Fruit fly (Drosophila melanogaster) whole organism, prepupa: ENCODE measurements around the gene aru.

ENCODE experiments used
- CG10631 ChIP-seq: fragments of 200-800 bp; sonication (Bioruptor generic); optimal IDR thresholded peaks from 2 replicates; lab custom pipeline; 2016; ENCODE audit warnings: missing biosample characterization, missing genetic modification characterization
- CG10669 ChIP-seq: fragments of 200-800 bp; sonication (Bioruptor generic); optimal IDR thresholded peaks from 3 replicates; lab custom pipeline; 2018; ENCODE audit warnings: missing biosample characterization, mild to moderate bottlenecking, missing genetic modification characterization, moderate library complexity
- CG15336 ChIP-seq: fragments of 200-800 bp; sonication (Bioruptor generic); IDR thresholded peaks from 2 replicates; pipeline ENCODE4 v1.3.6; 2022; ENCODE audit warnings: missing biosample characterization, missing genetic modification characterization
- CG3032 ChIP-seq: fragments of 200-800 bp; optimal IDR thresholded peaks from 2 replicates; lab custom pipeline; 2019; ENCODE audit warnings: missing biosample characterization, mild to moderate bottlenecking, missing genetic modification characterization, moderate library complexity
- CG6276 ChIP-seq: fragments of 200-800 bp; sonication (Bioruptor generic); optimal IDR thresholded peaks from 2 replicates; lab custom pipeline; 2017; ENCODE audit warnings: missing biosample characterization, mild to moderate bottlenecking, missing genetic modification characterization
- CG6808 ChIP-seq: fragments of 200-800 bp; sonication (Bioruptor generic); optimal IDR thresholded peaks from 3 replicates; lab custom pipeline; 2017; ENCODE audit warnings: missing biosample characterization, missing genetic modification characterization, mild to moderate bottlenecking, moderate library complexity, missing genetic modification reagents
- CG6854 ChIP-seq: fragments of 200-800 bp; sonication (Bioruptor generic); optimal IDR thresholded peaks from 2 replicates; lab custom pipeline; 2017; ENCODE audit warnings: missing biosample characterization, mild to moderate bottlenecking, missing genetic modification characterization
- CG7368 ChIP-seq: fragments of 200-800 bp; sonication (Bioruptor generic); optimal IDR thresholded peaks from 3 replicates; lab custom pipeline; 2016; ENCODE audit warnings: missing biosample characterization, missing genetic modification characterization
- CG9139 ChIP-seq: fragments of 200-800 bp; sonication (Bioruptor generic); optimal IDR thresholded peaks from 3 replicates; lab custom pipeline; 2017; ENCODE audit warnings: missing biosample characterization, mild to moderate bottlenecking, missing genetic modification characterization
- Ets21C ChIP-seq: fragments of 200-800 bp; sonication (Bioruptor generic); optimal IDR thresholded peaks from 3 replicates; lab custom pipeline; 2016; ENCODE audit warnings: missing biosample characterization, missing genetic modification characterization
- Ets96B ChIP-seq: fragments of 200-800 bp; optimal IDR thresholded peaks from 2 replicates; lab custom pipeline; 2019; ENCODE audit warnings: missing biosample characterization, mild to moderate bottlenecking, missing genetic modification characterization, moderate library complexity
- Gug ChIP-seq: fragments of 200-800 bp; sonication (Bioruptor generic); IDR thresholded peaks from 2 replicates; pipeline ENCODE4 v1.3.6; 2022; ENCODE audit warnings: missing biosample characterization, missing genetic modification characterization
- Lpt ChIP-seq: fragments of 200-800 bp; sonication (Bioruptor generic); optimal IDR thresholded peaks from 3 replicates; lab custom pipeline; 2016; ENCODE audit warnings: missing biosample characterization, missing genetic modification characterization
- Sox15 ChIP-seq: fragments of 200-800 bp; sonication (Bioruptor generic); optimal IDR thresholded peaks from 3 replicates; lab custom pipeline; 2016; ENCODE audit warnings: missing biosample characterization, missing genetic modification characterization
- achi ChIP-seq: fragments of 200-800 bp; sonication (Bioruptor generic); optimal IDR thresholded peaks from 3 replicates; lab custom pipeline; 2016; ENCODE audit warnings: missing biosample characterization, missing genetic modification characterization
- fkh ChIP-seq: fragments of 200-800 bp; sonication (Bioruptor generic); optimal IDR thresholded peaks from 3 replicates; lab custom pipeline; 2017; ENCODE audit warnings: missing biosample characterization, mild to moderate bottlenecking, missing genetic modification characterization, moderate library complexity
- pdm3 ChIP-seq: fragments of 200-800 bp; sonication (Bioruptor generic); optimal IDR thresholded peaks from 3 replicates; lab custom pipeline; 2016; ENCODE audit warnings: missing biosample characterization, missing genetic modification characterization
- salr ChIP-seq, 2 experiments: fragments of 200-800 bp; sonication (Bioruptor generic); optimal IDR thresholded peaks; 3 replicates each; lab custom pipeline; 2016 to 2018; ENCODE audit warnings: missing biosample characterization in 2 of 2, missing genetic modification characterization in 2 of 2, mild to moderate bottlenecking in 1 of 2
- svp ChIP-seq: fragments of 200-800 bp; sonication (Bioruptor generic); peaks from one replicate; lab custom pipeline; 2016; ENCODE audit warnings: missing biosample characterization, missing genetic modification characterization

The aru gene

DNA sequence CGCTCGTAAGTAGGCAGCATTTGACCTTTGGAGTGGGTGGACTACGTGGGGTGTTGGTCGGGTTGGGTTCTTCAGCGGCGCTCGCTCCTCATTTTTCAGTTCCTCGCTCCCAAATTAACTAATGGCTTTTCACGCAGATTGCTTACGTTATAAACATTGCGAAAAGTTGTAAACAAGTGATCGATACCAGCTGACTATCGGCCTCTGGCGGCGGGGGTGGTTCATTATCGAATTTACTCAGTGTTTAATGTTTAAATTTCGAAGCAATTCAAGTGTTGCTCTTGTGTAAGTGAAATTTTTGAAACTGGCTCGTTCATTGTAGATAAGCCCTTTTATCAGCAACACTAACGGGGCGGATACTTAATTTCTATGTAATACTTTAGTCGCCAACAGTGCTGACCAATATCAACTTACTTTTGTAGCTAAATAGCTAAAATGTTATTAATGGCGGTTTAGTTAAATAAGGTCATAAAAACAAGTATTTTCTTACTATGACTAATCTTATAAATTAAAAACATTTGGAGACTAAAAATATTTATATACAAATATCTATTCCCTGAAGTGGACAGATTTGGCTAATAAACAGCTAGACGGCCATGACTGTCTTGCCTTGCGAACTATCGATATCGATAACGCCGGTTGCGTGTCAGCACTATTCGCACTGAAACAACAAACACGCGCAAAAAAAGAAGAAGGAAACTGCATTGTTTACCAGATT lies 48.7 kb downstream of the aru start, which contains the start of the genes PGAP2 and Clp (continued):
- TF ChIP-seq svp (GFP tag; lab: Kevin White, UChicago) (peak; percentile 86), CG10631 (GFP tag; lab: Kevin White, UChicago) (no peak), pdm3 (no peak), CG7368 (GFP tag; lab: Kevin White, UChicago) (peak; percentile 46), salr (GFP tag; optimal IDR thresholded peaks at IDR 0.05; lab: Kevin White, UChicago) (peak in 1 of 2 experiments; percentile 14), CG10669 (GFP tag; lab: Kevin White, UChicago) (peak; percentile 57), CG3032 (tag; lab: Kevin White, UChicago) (peak; percentile 74), Gug (GFP tag; lab: Robert Waterston, UW) (peak; percentile 50), achi (GFP tag; lab: Kevin White, UChicago) (no peak), CG6276 (GFP tag; lab: Kevin White, UChicago) (no peak), Ets96B (tag; lab: Kevin White, UChicago) (peak; percentile 69), Lpt (GFP tag; lab: Kevin White, UChicago) (peak; percentile 13), Ets21C (GFP tag; lab: Kevin White, UChicago) (peak; percentile 70), Sox15 (GFP tag; lab: Kevin White, UChicago) (peak; percentile 57)

DNA sequence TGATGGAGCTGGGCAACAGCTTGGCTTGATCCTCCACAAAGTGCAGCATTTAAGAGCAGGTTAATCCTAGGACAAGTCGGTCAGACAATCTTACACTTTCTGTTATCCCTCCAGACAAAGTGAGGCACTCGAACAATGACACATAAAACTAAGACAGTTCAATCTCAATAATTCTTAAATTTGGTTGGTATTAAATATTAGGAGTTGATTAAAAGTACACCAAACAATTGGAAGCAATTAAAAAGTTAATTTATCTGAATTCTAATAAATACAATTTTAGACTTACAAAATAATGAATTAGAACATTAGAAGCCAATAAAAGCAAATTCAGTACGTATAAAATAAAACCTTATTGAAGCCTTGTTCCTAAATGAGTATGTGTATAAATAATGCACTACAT lies 50.3 kb downstream of the aru start, which contains the start of gene CG15880:
CG15880 (minus strand) TSS at position 101 of the 400 bp plus-strand sequence.
- no peak for TF ChIP-seq CG6854 (GFP tag; lab: Kevin White, UChicago)

DNA sequence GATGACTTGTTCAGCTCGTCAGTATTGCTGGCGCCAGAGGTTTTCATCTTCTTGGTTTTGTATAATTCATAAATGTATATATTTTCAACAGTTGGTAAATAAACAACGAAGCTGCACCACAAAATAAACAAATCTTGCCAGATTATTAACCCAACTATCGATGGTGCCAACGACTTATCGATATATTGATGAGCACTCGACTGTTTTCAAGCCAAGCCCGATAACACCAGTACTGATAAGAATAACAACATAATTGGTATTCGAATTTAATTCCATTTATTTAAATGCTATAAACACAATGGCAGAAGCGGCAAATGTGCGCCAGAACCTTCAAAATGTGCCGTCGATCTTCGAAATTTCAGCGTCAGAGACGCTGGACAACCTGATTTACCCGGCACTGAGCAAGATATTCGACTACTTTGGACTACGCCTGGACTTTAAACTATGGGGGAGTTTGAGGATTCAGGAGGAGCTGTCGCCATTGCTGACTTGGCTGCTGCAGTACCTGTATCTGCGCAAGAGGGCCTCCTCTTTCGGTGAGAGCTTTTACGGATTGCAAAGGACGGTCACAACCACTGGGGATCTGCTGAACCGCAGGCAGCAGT lies 52.3 kb downstream of the aru start, which contains the start of the genes Saf6 and Pex12:
Saf6 (minus strand) TSS at position 166 of the 605 bp plus-strand sequence.
Pex12 (plus strand) TSS at position 209 of the 605 bp plus-strand sequence.
- TF ChIP-seq CG3032 (tag; lab: Kevin White, UChicago) (no peak), fkh (GFP tag; lab: Kevin White, UChicago) (peak; percentile 95), CG6276 (GFP tag; lab: Kevin White, UChicago) (no peak), CG6808 (GFP tag; lab: Kevin White, UChicago) (peak; percentile 12), Ets21C (GFP tag; lab: Kevin White, UChicago) (no peak), CG9139 (peak; percentile 9), CG15336 (GFP tag; lab: Robert Waterston, UW) (no peak)
